Fruit fly (Drosophila melanogaster): Measurements from ENCODE around the gene CG7231.
A peak's percentile ranks its signal among the peaks of the same experiment; 100 is the strongest.

CG7231 gene

dm6 chr2L:8033756-8034155, 50.0 kb downstream of the CG7231 start (continued):
- TF ChIP-seq CG11902 (GFP tag; optimal IDR thresholded peaks at IDR 0.05) (no peak), vri (GFP tag; optimal IDR thresholded peaks at IDR 0.05) (no peak), svp (GFP tag) (no peak), CG10631 (GFP tag; optimal IDR thresholded peaks at IDR 0.05) (no peak), acj6 (GFP tag; optimal IDR thresholded peaks at IDR 0.05) (no peak), cyc (GFP tag; optimal IDR thresholded peaks at IDR 0.05) (no peak), OdsH (GFP tag; optimal IDR thresholded peaks at IDR 0.05) (no peak)

DNA sequence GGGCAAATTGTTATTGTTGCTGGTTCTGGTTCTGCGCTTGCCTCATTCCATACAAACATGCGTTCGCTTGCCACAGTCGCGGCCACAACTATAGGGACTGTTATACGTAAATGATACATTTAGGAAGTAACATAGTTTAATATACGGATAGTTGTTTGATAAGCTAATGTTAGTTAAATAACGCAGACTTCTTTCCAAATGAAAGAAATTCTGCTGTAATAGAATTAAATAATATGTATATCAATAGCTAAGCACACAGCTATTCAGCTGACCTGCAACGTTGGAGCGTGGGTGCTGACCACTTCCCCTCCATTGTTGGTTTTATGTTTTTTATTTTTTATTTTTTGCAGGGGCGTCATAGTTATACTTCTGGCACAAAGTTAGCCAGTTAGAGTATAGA, 51.0 kb downstream of the CG7231 start:
- no peak for TF ChIP-seq Sox102F (GFP tag; optimal IDR thresholded peaks at IDR 0.05)
- TF ChIP-seq svp (GFP tag): no peak
- peak; percentile 22 for TF ChIP-seq vri (GFP tag; optimal IDR thresholded peaks at IDR 0.05)
- TF ChIP-seq net (GFP tag; optimal IDR thresholded peaks at IDR 0.05): peak; percentile 65
- no peak for TF ChIP-seq CG6854 (GFP tag; optimal IDR thresholded peaks at IDR 0.05)
- peak; percentile 84; the same call in 2 of the 3 replicates for TF ChIP-seq CG8119 (GFP tag; IDR thresholded peaks at IDR 0.05)
- no peak for TF ChIP-seq Hr38 (GFP tag; optimal IDR thresholded peaks at IDR 0.05)
- TF ChIP-seq CG9139 (GFP tag; optimal IDR thresholded peaks at IDR 0.05): no peak
- peak; percentile 37 for TF ChIP-seq fd59A (GFP tag; optimal IDR thresholded peaks at IDR 0.05)
- peak; percentile 28 for TF ChIP-seq CG11762 (GFP tag; optimal IDR thresholded peaks at IDR 0.05; ENCODE audit: insufficient read depth)
- TF ChIP-seq CG11294 (GFP tag; IDR thresholded peaks at IDR 0.05): peak; percentile 47; the same call in 1 of the 2 replicates
- peak; percentile 3 for TF ChIP-seq Ets21C (GFP tag; optimal IDR thresholded peaks at IDR 0.05)
- no peak for TF ChIP-seq CG6276 (GFP tag; optimal IDR thresholded peaks at IDR 0.05)
- TF ChIP-seq esn (GFP tag; optimal IDR thresholded peaks at IDR 0.05): peak; percentile 48
- peak; percentile 83 for TF ChIP-seq CG6163 (GFP tag; IDR thresholded peaks at IDR 0.05)
- TF ChIP-seq Blimp-1 (GFP tag; optimal IDR thresholded peaks at IDR 0.05): no peak
- no peak for TF ChIP-seq CG16779 (tag; optimal IDR thresholded peaks at IDR 0.05)
- peak; percentile 34 for TF ChIP-seq CG7368 (GFP tag; optimal IDR thresholded peaks at IDR 0.05)
- TF ChIP-seq dac (GFP tag; optimal IDR thresholded peaks at IDR 0.05): peak; percentile 11
- TF ChIP-seq eg (GFP tag; IDR thresholded peaks at IDR 0.05): peak; percentile 91
- peak; percentile 91 for TF ChIP-seq CG15336 (GFP tag; IDR thresholded peaks at IDR 0.05)
- TF ChIP-seq CG10631 (GFP tag; optimal IDR thresholded peaks at IDR 0.05): peak; percentile 51
- TF ChIP-seq CG32006 (GFP tag; optimal IDR thresholded peaks at IDR 0.05): peak; percentile 85
- no peak for TF ChIP-seq fkh (GFP tag; optimal IDR thresholded peaks at IDR 0.05)
- peak; percentile 71 for TF ChIP-seq Lpt (GFP tag; optimal IDR thresholded peaks at IDR 0.05)
- TF ChIP-seq Sox14 (GFP tag; optimal IDR thresholded peaks at IDR 0.05): peak; percentile 71
- TF ChIP-seq CG10669 (GFP tag; optimal IDR thresholded peaks at IDR 0.05): no peak
- TF ChIP-seq Eip93F (GFP tag; optimal IDR thresholded peaks at IDR 0.05): no peak
- TF ChIP-seq Hr4 (GFP tag; optimal IDR thresholded peaks at IDR 0.05): peak; percentile 76
- TF ChIP-seq CG8632 (GFP tag; optimal IDR thresholded peaks at IDR 0.05): no peak
- TF ChIP-seq achi (GFP tag; optimal IDR thresholded peaks at IDR 0.05): peak; percentile 62
- TF ChIP-seq lz (GFP tag; optimal IDR thresholded peaks at IDR 0.05): peak; percentile 31
- peak in 1 of 2 experiments; percentile 52 for TF ChIP-seq ss (GFP tag; optimal IDR thresholded peaks at IDR 0.05)
- peak; percentile 86 for TF ChIP-seq Eip78C (GFP tag)
- TF ChIP-seq OdsH (GFP tag; optimal IDR thresholded peaks at IDR 0.05): peak; percentile 69
- TF ChIP-seq CG6792 (GFP tag; optimal IDR thresholded peaks at IDR 0.05): peak; percentile 44
- TF ChIP-seq CG4318 (GFP tag; optimal IDR thresholded peaks at IDR 0.05): no peak
- TF ChIP-seq Hr39 (GFP tag; optimal IDR thresholded peaks at IDR 0.05): peak; percentile 39
- peak; percentile 57 for TF ChIP-seq dsx (GFP tag; optimal IDR thresholded peaks at IDR 0.05; ENCODE audit: poor library complexity, severe bottlenecking)
- peak; percentile 36 for TF ChIP-seq CG3032 (tag; optimal IDR thresholded peaks at IDR 0.05)
- no peak for TF ChIP-seq fd85E (GFP tag; optimal IDR thresholded peaks at IDR 0.05)
- peak; percentile 22 for TF ChIP-seq CG6808 (GFP tag; optimal IDR thresholded peaks at IDR 0.05)
- TF ChIP-seq CG8319 (GFP tag; optimal IDR thresholded peaks at IDR 0.05): no peak
- peak; percentile 39 for TF ChIP-seq CG31627 (GFP tag; optimal IDR thresholded peaks at IDR 0.05)
- peak; percentile 23 for TF ChIP-seq cyc (GFP tag; optimal IDR thresholded peaks at IDR 0.05)
- TF ChIP-seq Sox15 (GFP tag; optimal IDR thresholded peaks at IDR 0.05): peak; percentile 2
- TF ChIP-seq Eip75B (GFP tag; optimal IDR thresholded peaks at IDR 0.05): peak; percentile 63
- TF ChIP-seq CG1621 (tag; optimal IDR thresholded peaks at IDR 0.05): peak; percentile 41
